Fruit fly (Drosophila melanogaster): ENCODE results near the gene CG42331.

The CG42331 gene

dm6 chr3R:24812394-24812793 is 40.4 kb downstream of the CG42331 start:
- TF ChIP-seq Pif1B (GFP tag; optimal IDR thresholded peaks at IDR 0.05) (no peak), D1 (tag; optimal IDR thresholded peaks at IDR 0.05) (no peak), rn (GFP tag; IDR thresholded peaks at IDR 0.05) (no peak)

dm6 chr3R:24812987-24813636 is 41.1 kb downstream of the CG42331 start:
- peak; percentile 64 for TF ChIP-seq CG12605 (GFP tag; IDR thresholded peaks at IDR 0.05)
- no peak for TF ChIP-seq D1 (tag; optimal IDR thresholded peaks at IDR 0.05)

dm6 chr3R:24813637-24814301 is 41.8 kb downstream of the CG42331 start, which contains the start of the genes lili and CG34150:
Gene lili (minus strand): TSS chr3R:24814012.
Gene CG34150 (plus strand): TSS chr3R:24814262.
- TF ChIP-seq CG4496 (GFP tag; IDR thresholded peaks at IDR 0.05) = peak; percentile 79
- no peak for TF ChIP-seq CG14655 (GFP tag; optimal IDR thresholded peaks at IDR 0.05)
- TF ChIP-seq CG34367 (tag; optimal IDR thresholded peaks at IDR 0.05) = no peak
- TF ChIP-seq Ets98B (GFP tag; IDR thresholded peaks at IDR 0.05) = peak; percentile 38; the same call in 1 of the 2 replicates
- peak; percentile 39 for TF ChIP-seq CG17806 (tag; optimal IDR thresholded peaks at IDR 0.05)
- peak; percentile 60 for TF ChIP-seq CG15710 (tag; optimal IDR thresholded peaks at IDR 0.05)
- TF ChIP-seq CG12605 (GFP tag; IDR thresholded peaks at IDR 0.05) = peak; percentile 27
- TF ChIP-seq CG8159 (tag; optimal IDR thresholded peaks at IDR 0.05) = no peak
- peak; percentile 38 for TF ChIP-seq CG9948 (tag; optimal IDR thresholded peaks at IDR 0.05)
- peak; percentile 28; the same call in 1 of the 2 replicates for TF ChIP-seq CG32121 (GFP tag; IDR thresholded peaks at IDR 0.05)
- TF ChIP-seq EcR (GFP tag; optimal IDR thresholded peaks at IDR 0.05) = peak; percentile 22
- peak; percentile 31 for TF ChIP-seq Snoo (tag; optimal IDR thresholded peaks at IDR 0.05)

- TF ChIP-seq EcR (GFP tag; optimal IDR thresholded peaks at IDR 0.05) = no peak
- TF ChIP-seq CG32121 (GFP tag; IDR thresholded peaks at IDR 0.05) = 0 out of 2 replicates have a peak, but pooled peaks have one; percentile 21
- TF ChIP-seq CG12605 (GFP tag; IDR thresholded peaks at IDR 0.05) = no peak
Measured at dm6 chr3R:24816993-24817854, 45.2 kb downstream of the CG42331 start, which contains the start of the genes CG5808 and Saf-B. Gene CG5808 (minus strand): TSS chr3R:24817007. Gene Saf-B (plus strand): TSS chr3R:24817464.

DNA sequence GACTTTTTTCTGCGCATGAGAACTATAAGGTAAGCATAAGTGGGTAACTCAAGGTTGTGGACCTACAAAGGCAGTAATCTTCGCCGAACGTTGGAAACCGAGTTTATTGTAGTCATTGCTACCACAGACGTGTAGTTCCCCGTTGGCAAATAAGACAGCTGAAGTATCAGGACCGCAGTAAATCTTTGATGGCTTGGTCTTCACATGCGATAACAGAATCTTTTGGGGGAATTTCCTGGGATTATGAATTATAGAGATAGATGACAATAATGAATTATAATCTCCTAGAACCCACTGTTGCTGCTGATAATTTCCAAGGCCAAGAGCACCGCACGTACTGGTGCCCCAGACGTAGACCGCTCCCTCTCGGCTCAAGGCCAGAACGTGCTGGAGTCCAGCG is 51.1 kb downstream of the CG42331 start:
- TF ChIP-seq Ets98B (GFP tag; IDR thresholded peaks at IDR 0.05) (no peak), CG17806 (tag; optimal IDR thresholded peaks at IDR 0.05) (no peak), CG34367 (tag; optimal IDR thresholded peaks at IDR 0.05) (no peak)

dm6 chr3R:24825548-24825947 is 53.6 kb downstream of the CG42331 start, which contains the start of gene niki:
Gene niki (minus strand): TSS chr3R:24825648.
- no peak for TF ChIP-seq CG13204 (GFP tag; optimal IDR thresholded peaks at IDR 0.05)
- no peak for TF ChIP-seq CG17806 (tag; optimal IDR thresholded peaks at IDR 0.05)
- no peak for TF ChIP-seq EcR (GFP tag; optimal IDR thresholded peaks at IDR 0.05)
- no peak for TF ChIP-seq CG9948 (tag; optimal IDR thresholded peaks at IDR 0.05)
- no peak for TF ChIP-seq CG34367 (tag; optimal IDR thresholded peaks at IDR 0.05)
- TF ChIP-seq D1 (tag; optimal IDR thresholded peaks at IDR 0.05) = no peak
- TF ChIP-seq Ets98B (GFP tag; IDR thresholded peaks at IDR 0.05) = no peak
- TF ChIP-seq gl (tag; optimal IDR thresholded peaks at IDR 0.05) = no peak
- TF ChIP-seq Snoo (tag; optimal IDR thresholded peaks at IDR 0.05) = no peak
- no peak for TF ChIP-seq CG10348 (GFP tag; IDR thresholded peaks at IDR 0.05)
- no peak for TF ChIP-seq Pif1A (GFP tag; optimal IDR thresholded peaks at IDR 0.05)
- no peak for TF ChIP-seq fd96Ca (GFP tag; IDR thresholded peaks at IDR 0.05)
- TF ChIP-seq CG15710 (tag; optimal IDR thresholded peaks at IDR 0.05) = no peak

DNA sequence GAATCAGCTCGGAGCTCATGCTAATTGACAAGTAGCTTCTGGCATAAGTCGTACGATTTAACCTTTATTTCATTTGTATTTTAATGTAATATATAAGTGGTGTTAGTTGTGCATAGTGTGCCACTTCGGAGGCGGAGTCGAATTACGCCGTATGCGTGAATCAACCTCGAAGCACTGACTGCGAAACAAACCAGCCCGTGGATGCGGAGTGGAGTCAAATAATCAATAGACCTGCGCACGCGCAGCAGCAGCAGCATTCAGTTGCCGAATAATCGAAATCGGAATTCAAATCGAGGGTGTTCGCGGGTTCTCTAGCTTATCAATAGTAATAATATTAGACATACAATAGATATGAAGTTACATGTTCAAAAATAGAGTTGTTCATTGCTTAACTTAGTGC is 56.3 kb downstream of the CG42331 start, which contains the start of gene RabX4:
TSS of gene RabX4 (minus strand) at position 176 of the 400 bp plus-strand sequence.
- no peak for TF ChIP-seq gl (tag; optimal IDR thresholded peaks at IDR 0.05)
- TF ChIP-seq Pif1B (GFP tag; optimal IDR thresholded peaks at IDR 0.05) = no peak
- TF ChIP-seq fd96Ca (GFP tag; IDR thresholded peaks at IDR 0.05) = no peak
- no peak for TF ChIP-seq D1 (tag; optimal IDR thresholded peaks at IDR 0.05)
- no peak for TF ChIP-seq EcR (GFP tag; optimal IDR thresholded peaks at IDR 0.05)
- TF ChIP-seq CG10348 (GFP tag; IDR thresholded peaks at IDR 0.05) = no peak
- no peak for TF ChIP-seq CG13204 (GFP tag; optimal IDR thresholded peaks at IDR 0.05)
- TF ChIP-seq CG15710 (tag; optimal IDR thresholded peaks at IDR 0.05) = no peak
- no peak for TF ChIP-seq Pif1A (GFP tag; optimal IDR thresholded peaks at IDR 0.05)
- no peak for TF ChIP-seq CG32121 (GFP tag; IDR thresholded peaks at IDR 0.05)
- no peak for TF ChIP-seq CG8159 (tag; optimal IDR thresholded peaks at IDR 0.05)
- TF ChIP-seq CG4496 (GFP tag; IDR thresholded peaks at IDR 0.05) = no peak
- no peak for TF ChIP-seq CG12605 (GFP tag; IDR thresholded peaks at IDR 0.05)
- TF ChIP-seq CG8301 (tag; optimal IDR thresholded peaks at IDR 0.05) = no peak
- TF ChIP-seq CG14655 (GFP tag; optimal IDR thresholded peaks at IDR 0.05) = no peak
- TF ChIP-seq Ets98B (GFP tag; IDR thresholded peaks at IDR 0.05) = no peak
- no peak for TF ChIP-seq rn (GFP tag; IDR thresholded peaks at IDR 0.05)
- no peak for TF ChIP-seq Snoo (tag; optimal IDR thresholded peaks at IDR 0.05)
- TF ChIP-seq CG17806 (tag; optimal IDR thresholded peaks at IDR 0.05) = no peak
- TF ChIP-seq CG9948 (tag; optimal IDR thresholded peaks at IDR 0.05) = no peak

All from whole organism, pupa.